Worm (Caenorhabditis elegans): ENCODE measurements around the gene srj-50.

DNA sequence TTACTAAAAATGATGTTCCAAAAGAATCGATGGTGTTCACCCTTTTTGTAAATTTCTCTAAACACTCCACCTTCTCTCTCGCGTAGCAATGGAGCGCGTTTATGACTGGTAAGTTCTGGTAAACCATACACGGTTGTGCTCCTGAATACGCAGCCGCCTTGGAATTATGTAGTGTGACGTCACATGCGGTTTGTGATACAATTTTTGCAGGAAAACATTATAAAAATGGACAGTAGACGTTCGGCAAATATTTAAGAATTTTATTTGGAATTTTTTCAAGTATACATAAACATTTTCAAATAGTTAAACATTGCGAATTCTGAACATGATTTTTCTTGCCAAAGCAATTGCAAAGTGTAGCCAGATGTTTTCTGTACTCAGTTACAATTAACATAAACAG, 44.7 kb downstream of the srj-50 start, which contains the start of gene F37B4.10:
- TF ChIP-seq ama-1 (optimal IDR thresholded peaks at IDR 0.05) (no peak), ceh-36 (tag; optimal IDR thresholded peaks at IDR 0.05) (no peak), F13C5.2 (tag; optimal IDR thresholded peaks at IDR 0.05) (no peak), ets-7 (tag; optimal IDR thresholded peaks at IDR 0.05) (no peak), B0310.2 (tag; optimal IDR thresholded peaks at IDR 0.05) (no peak), aly-1 (tag; optimal IDR thresholded peaks at IDR 0.05) (no peak), ceh-13 (GFP tag; optimal IDR thresholded peaks at IDR 0.05) (no peak), flt-1 (GFP tag; IDR thresholded peaks at IDR 0.05) (no peak), hmbx-1 (tag; optimal IDR thresholded peaks at IDR 0.05) (no peak), pes-1 (GFP tag; IDR thresholded peaks at IDR 0.05) (no peak), tbx-37 (GFP tag; conservative IDR thresholded peaks at IDR 0.05) (no peak), hnd-1 (tag; optimal IDR thresholded peaks at IDR 0.05) (no peak), hmg-4 (GFP tag; optimal IDR thresholded peaks at IDR 0.05) (no peak)

All from whole organism, early embryonic.